Worm (Caenorhabditis elegans) whole organism, late embryonic: ENCODE results near the gene F25B4.8.

ENCODE experiments used
- F13H6.1 ChIP-seq: sonication (generic microtip); optimal IDR thresholded peaks from 2 replicates; lab custom pipeline; 2016; ENCODE audit warnings: missing genetic modification characterization, missing compliant biosample characterization
- K02D7.2 ChIP-seq: sonication (generic microtip); optimal IDR thresholded peaks from 2 replicates; lab custom pipeline; 2017; ENCODE audit warnings: mild to moderate bottlenecking, missing genetic modification characterization, missing compliant biosample characterization
- K09A11.1 ChIP-seq: sonication (generic microtip); optimal IDR thresholded peaks from 2 replicates; lab custom pipeline; 2017; ENCODE audit warnings: antibody characterized with exemption, mild to moderate bottlenecking, missing genetic modification characterization, missing compliant biosample characterization; ENCODE audit not compliant: insufficient read depth
- T23F11.4 ChIP-seq: fragments of 200-800 bp; sonication (Bioruptor generic); optimal IDR thresholded peaks from 2 replicates; lab custom pipeline; 2018; ENCODE audit warnings: mild to moderate bottlenecking, missing genetic modification characterization, missing compliant biosample characterization
- Y22D7AL.16 ChIP-seq: sonication (generic microtip); optimal IDR thresholded peaks from 2 replicates; lab custom pipeline; 2016; ENCODE audit warnings: missing genetic modification characterization, missing compliant biosample characterization
- ama-1 ChIP-seq: fragments of 150-350 bp; optimal IDR thresholded peaks from 2 replicates; lab custom pipeline; 2014
- ceh-14 ChIP-seq: sonication (generic microtip); optimal IDR thresholded peaks from 2 replicates; lab custom pipeline; 2016; ENCODE audit warnings: missing genotype, missing genetic modification characterization, missing compliant biosample characterization
- ceh-19 ChIP-seq: fragments of 200-800 bp; sonication (Bioruptor generic); optimal IDR thresholded peaks from 2 replicates; lab custom pipeline; 2018; ENCODE audit warnings: mild to moderate bottlenecking, missing genetic modification characterization, missing compliant biosample characterization
- ceh-2 ChIP-seq: sonication (generic microtip); optimal IDR thresholded peaks from 2 replicates; lab custom pipeline; 2016; ENCODE audit warnings: missing genotype, missing genetic modification characterization, missing compliant biosample characterization
- ceh-31 ChIP-seq: sonication (generic microtip); optimal IDR thresholded peaks from 2 replicates; lab custom pipeline; 2016; ENCODE audit warnings: missing genetic modification characterization, missing compliant biosample characterization
- ceh-34 ChIP-seq: sonication (generic microtip); optimal IDR thresholded peaks from 2 replicates; lab custom pipeline; 2016; ENCODE audit warnings: mild to moderate bottlenecking, missing genetic modification characterization, missing compliant biosample characterization
- ceh-45 ChIP-seq: fragments of 200-800 bp; sonication (Bioruptor generic); IDR thresholded peaks from 2 replicates; pipeline ENCODE4 v1.3.6; 2022; ENCODE audit warnings: missing genetic modification reagents, missing genetic modification characterization, missing compliant biosample characterization
- che-1 ChIP-seq: sonication (generic microtip); optimal IDR thresholded peaks from 2 replicates; lab custom pipeline; 2016; ENCODE audit warnings: mild to moderate bottlenecking, missing genetic modification characterization, missing compliant biosample characterization
- dmd-4 ChIP-seq: sonication (generic microtip); optimal IDR thresholded peaks from 2 replicates; lab custom pipeline; 2016; ENCODE audit warnings: borderline replicate concordance, missing genetic modification characterization, missing compliant biosample characterization
- dve-1 ChIP-seq: sonication (generic microtip); optimal IDR thresholded peaks from 2 replicates; lab custom pipeline; 2017; ENCODE audit warnings: antibody characterized with exemption, mild to moderate bottlenecking, missing genetic modification characterization, missing compliant biosample characterization
- elt-2 ChIP-seq: sonication (generic microtip); optimal IDR thresholded peaks from 2 replicates; lab custom pipeline; 2016; ENCODE audit warnings: missing genetic modification reagents, missing genetic modification characterization, missing compliant biosample characterization
- ets-4 ChIP-seq: sonication (generic microtip); optimal IDR thresholded peaks from 2 replicates; lab custom pipeline; 2016; ENCODE audit warnings: missing genetic modification characterization, missing compliant biosample characterization
- fax-1 ChIP-seq: sonication (generic microtip); optimal IDR thresholded peaks from 2 replicates; lab custom pipeline; 2016; ENCODE audit warnings: missing genotype, missing genetic modification characterization, missing compliant biosample characterization
- fkh-10 ChIP-seq: fragments of 150-350 bp; optimal IDR thresholded peaks from 2 replicates; lab custom pipeline; 2014; ENCODE audit warnings: missing biosample characterization, missing genetic modification reagents, missing genetic modification characterization
- fkh-6 ChIP-seq: sonication (generic microtip); optimal IDR thresholded peaks from 2 replicates; lab custom pipeline; 2016; ENCODE audit warnings: missing genetic modification characterization, missing compliant biosample characterization
- hlh-13 ChIP-seq: fragments of 200-800 bp; sonication (Bioruptor generic); optimal IDR thresholded peaks from 2 replicates; lab custom pipeline; 2018; ENCODE audit warnings: mild to moderate bottlenecking, missing genetic modification characterization, missing compliant biosample characterization
- hlh-15 ChIP-seq: sonication (generic microtip); optimal IDR thresholded peaks from 2 replicates; lab custom pipeline; 2016; ENCODE audit warnings: missing genetic modification characterization, missing compliant biosample characterization
- hlh-30 ChIP-seq: sonication (generic microtip); optimal IDR thresholded peaks from 2 replicates; lab custom pipeline; 2017; ENCODE audit warnings: antibody characterized with exemption, missing genetic modification characterization, missing compliant biosample characterization; ENCODE audit not compliant: insufficient read depth
- hlh-8 ChIP-seq: sonication (generic microtip); optimal IDR thresholded peaks from 2 replicates; lab custom pipeline; 2016; ENCODE audit warnings: missing genotype, missing genetic modification characterization, missing compliant biosample characterization
- nfya-1 ChIP-seq: sonication (generic microtip); optimal IDR thresholded peaks from 2 replicates; lab custom pipeline; 2017; ENCODE audit warnings: missing genetic modification characterization, mild to moderate bottlenecking, missing compliant biosample characterization, antibody characterized with exemption, moderate library complexity
- nhr-11 ChIP-seq: fragments of 150-350 bp; optimal IDR thresholded peaks from 2 replicates; lab custom pipeline; 2014; ENCODE audit warnings: missing biosample characterization, missing genetic modification characterization
- nhr-232 ChIP-seq: sonication (generic microtip); optimal IDR thresholded peaks from 2 replicates; lab custom pipeline; 2016; ENCODE audit warnings: missing genetic modification characterization, missing compliant biosample characterization
- npax-4 ChIP-seq: sonication (generic microtip); optimal IDR thresholded peaks from 2 replicates; lab custom pipeline; 2016; ENCODE audit warnings: missing genetic modification characterization, missing compliant biosample characterization
- pag-3 ChIP-seq: sonication (generic microtip); optimal IDR thresholded peaks from 2 replicates; lab custom pipeline; 2016; ENCODE audit warnings: missing compliant biosample characterization, missing genetic modification characterization, borderline replicate concordance
- pqm-1 ChIP-seq: sonication (generic microtip); optimal IDR thresholded peaks from 2 replicates; lab custom pipeline; 2016; ENCODE audit warnings: missing genetic modification characterization, missing compliant biosample characterization
- pros-1 ChIP-seq: fragments of 150-350 bp; optimal IDR thresholded peaks from 2 replicates; lab custom pipeline; 2014; ENCODE audit warnings: missing biosample characterization, missing genetic modification reagents, missing genetic modification characterization
- ref-2 ChIP-seq: sonication (generic microtip); optimal IDR thresholded peaks from 2 replicates; lab custom pipeline; 2016; ENCODE audit warnings: missing genetic modification characterization, missing compliant biosample characterization
- syd-9 ChIP-seq: sonication (generic microtip); optimal IDR thresholded peaks from 2 replicates; lab custom pipeline; 2016; ENCODE audit warnings: mild to moderate bottlenecking, missing genetic modification characterization, moderate library complexity, missing compliant biosample characterization
- tbx-2 ChIP-seq: sonication (generic microtip); optimal IDR thresholded peaks from 2 replicates; lab custom pipeline; 2016; ENCODE audit warnings: missing genetic modification characterization, missing compliant biosample characterization
- ttx-3 ChIP-seq: sonication (generic microtip); optimal IDR thresholded peaks from 2 replicates; lab custom pipeline; 2016; ENCODE audit warnings: missing genetic modification reagents, missing genetic modification characterization, missing compliant biosample characterization
- unc-42 ChIP-seq: sonication (generic microtip); optimal IDR thresholded peaks from 2 replicates; lab custom pipeline; 2016; ENCODE audit warnings: missing genotype, missing genetic modification characterization, missing compliant biosample characterization
- unc-55 ChIP-seq: sonication (generic microtip); optimal IDR thresholded peaks from 2 replicates; lab custom pipeline; 2017; ENCODE audit warnings: missing biosample characterization, missing genetic modification reagents, missing genetic modification characterization
- unc-86 ChIP-seq: sonication (generic microtip); optimal IDR thresholded peaks from 2 replicates; lab custom pipeline; 2016; ENCODE audit warnings: missing genetic modification characterization, missing compliant biosample characterization
- ztf-16 ChIP-seq: sonication (generic microtip); optimal IDR thresholded peaks from 2 replicates; lab custom pipeline; 2017; ENCODE audit warnings: missing genetic modification characterization, missing compliant biosample characterization

Gene F25B4.8

ce11 chrV:5730783-5731182 lies 39.3 kb upstream of the F25B4.8 start, which contains the start of gene K09H11.15:
K09H11.15 (minus strand) TSS chrV:5730883.
- no peak for TF ChIP-seq K02D7.2 (tag; lab: Kevin White, UChicago)
- no peak for TF ChIP-seq ceh-31 (tag; lab: Kevin White, UChicago)
- no peak for TF ChIP-seq che-1 (tag; lab: Kevin White, UChicago)
- TF ChIP-seq Y22D7AL.16, result no peak
- TF ChIP-seq syd-9 (tag; lab: Kevin White, UChicago), result no peak
- no peak for TF ChIP-seq ceh-14 (tag; lab: Kevin White, UChicago)
- no peak for TF ChIP-seq hlh-13 (GFP tag; lab: Kevin White, UChicago)
- TF ChIP-seq dve-1, result no peak
- TF ChIP-seq unc-86 (tag; lab: Kevin White, UChicago), result no peak
- TF ChIP-seq elt-2 (tag; lab: Kevin White, UChicago), result no peak
- no peak for TF ChIP-seq pros-1 (tag; lab: Kevin White, UChicago)
- no peak for TF ChIP-seq F13H6.1 (tag; lab: Kevin White, UChicago)
- TF ChIP-seq nhr-11 (tag; lab: Kevin White, UChicago), result no peak
- TF ChIP-seq ama-1, result no peak
- TF ChIP-seq hlh-15 (tag; lab: Kevin White, UChicago), result no peak
- TF ChIP-seq ceh-19, result no peak
- no peak for TF ChIP-seq unc-42 (tag; lab: Kevin White, UChicago)
- TF ChIP-seq fkh-6 (tag; lab: Kevin White, UChicago), result no peak
- TF ChIP-seq, all 69 proteins: peak for 0

ce11 chrV:5726463-5726862 lies 34.9 kb upstream of the F25B4.8 start, which contains the start of gene K09H11.4:
K09H11.4 (minus strand) TSS chrV:5726563.
- TF ChIP-seq Y22D7AL.16 (no peak), ceh-14 (tag; lab: Kevin White, UChicago) (no peak), nfya-1 (no peak), ref-2 (tag; lab: Kevin White, UChicago) (no peak), fkh-6 (tag; lab: Kevin White, UChicago) (no peak), pag-3 (no peak), K02D7.2 (tag; lab: Kevin White, UChicago) (no peak), fax-1 (tag; lab: Kevin White, UChicago) (no peak)

- TF ChIP-seq tbx-2, result no peak
- TF ChIP-seq, all 69 proteins: peak for 0
Measured at ce11 chrV:5724395-5724794, 32.9 kb upstream of the F25B4.8 start.

ce11 chrV:5722093-5722492 lies 30.6 kb upstream of the F25B4.8 start:
- no peak for TF ChIP-seq ceh-31 (tag; lab: Kevin White, UChicago)
- TF ChIP-seq npax-4 (tag; lab: Kevin White, UChicago), result no peak
- TF ChIP-seq nhr-232, result no peak
- no peak for TF ChIP-seq hlh-15 (tag; lab: Kevin White, UChicago)
- TF ChIP-seq ztf-16 (tag; lab: Kevin White, UChicago), result no peak
- TF ChIP-seq F13H6.1 (tag; lab: Kevin White, UChicago), result no peak
- TF ChIP-seq pqm-1 (tag; lab: Kevin White, UChicago), result no peak
- TF ChIP-seq ceh-34 (tag; lab: Kevin White, UChicago), result no peak
- no peak for TF ChIP-seq T23F11.4 (GFP tag; lab: Kevin White, UChicago)
- TF ChIP-seq K02D7.2 (tag; lab: Kevin White, UChicago), result no peak
- no peak for TF ChIP-seq ceh-45
- no peak for TF ChIP-seq hlh-8 (tag; lab: Kevin White, UChicago)
- no peak for TF ChIP-seq tbx-2
- TF ChIP-seq, all 69 proteins: peak for 0

- TF ChIP-seq K09A11.1, result no peak
- no peak for TF ChIP-seq dmd-4 (tag; lab: Kevin White, UChicago)
- no peak for TF ChIP-seq ttx-3
- no peak for TF ChIP-seq hlh-30
- TF ChIP-seq ceh-31 (tag; lab: Kevin White, UChicago), result no peak
- no peak for TF ChIP-seq fkh-10 (GFP tag; lab: Kevin White, UChicago)
- TF ChIP-seq ceh-2, result no peak
- TF ChIP-seq ama-1, result no peak
- TF ChIP-seq ets-4, result no peak
- TF ChIP-seq unc-55 (GFP tag; lab: Kevin White, UChicago), result no peak
- TF ChIP-seq, all 69 proteins: peak for 0
Measured at ce11 chrV:5717237-5717935, 25.9 kb upstream of the F25B4.8 start, which contains the start of gene rga-3. rga-3 (plus strand) TSS chrV:5717885.
